Worm (Caenorhabditis elegans) whole organism, L2 larva: Measurements from ENCODE around the gene cyp-35B1.

ENCODE experiments used
- lsy-2 ChIP-seq, 2 experiments: fragments of 150-350 bp in 1 of 2; sonication (generic microtip) in 1 of 2; optimal IDR thresholded peaks; 2 replicates each; lab custom pipeline; 2014 to 2017; ENCODE audit warnings: missing biosample characterization in 2 of 2, missing genetic modification characterization in 2 of 2
- nhr-23 ChIP-seq: fragments of 150-350 bp; optimal IDR thresholded peaks from 2 replicates; lab custom pipeline; 2014; ENCODE audit warnings: missing biosample characterization, missing genetic modification reagents, missing genetic modification characterization
- ztf-11 ChIP-seq: sonication (generic microtip); optimal IDR thresholded peaks from 2 replicates; lab custom pipeline; 2017; ENCODE audit warnings: missing biosample characterization, missing genetic modification characterization

ce11 chrV:3969664-3970063 is 30.8 kb downstream of the cyp-35B1 start:
- no peak for TF ChIP-seq ztf-11 (tag; lab: Kevin White, UChicago)
- no peak for TF ChIP-seq nhr-23 (tag; lab: Kevin White, UChicago)
- TF ChIP-seq lsy-2 (tag; optimal IDR thresholded peaks at IDR 0.05; lab: Kevin White, UChicago) = no peak
